Fruit fly (Drosophila melanogaster): Measurements from ENCODE around the gene rdhB.

rdhB gene

dm6 chr3R:22356464-22357410 lies 5.2 kb downstream of the rdhB start, which contains the start of gene Sar1:
Gene Sar1 (plus strand): TSS chr3R:22356685.
- TF ChIP-seq psq (optimal IDR thresholded peaks at IDR 0.05) = no peak
- TF ChIP-seq Dll (optimal IDR thresholded peaks at IDR 0.05) = no peak
- no peak for TF ChIP-seq usp (GFP tag; optimal IDR thresholded peaks at IDR 0.05)
- TF ChIP-seq pan (optimal IDR thresholded peaks at IDR 0.05) = no peak
- no peak for TF ChIP-seq CG8478 (optimal IDR thresholded peaks at IDR 0.05)
- TF ChIP-seq EcR (GFP tag; optimal IDR thresholded peaks at IDR 0.05) = no peak

dm6 chr3R:22357942-22358341 lies 6.4 kb downstream of the rdhB start:
- TF ChIP-seq psq (optimal IDR thresholded peaks at IDR 0.05) = no peak
- TF ChIP-seq Dll (optimal IDR thresholded peaks at IDR 0.05) = no peak
- TF ChIP-seq EcR (GFP tag; optimal IDR thresholded peaks at IDR 0.05) = no peak
- no peak for TF ChIP-seq usp (GFP tag; optimal IDR thresholded peaks at IDR 0.05)
- TF ChIP-seq pan (optimal IDR thresholded peaks at IDR 0.05) = no peak
- no peak for TF ChIP-seq CG8478 (optimal IDR thresholded peaks at IDR 0.05)

- TF ChIP-seq psq (optimal IDR thresholded peaks at IDR 0.05) = no peak
- TF ChIP-seq usp (GFP tag; optimal IDR thresholded peaks at IDR 0.05) = no peak
Observed at dm6 chr3R:22358810-22359209, 7.3 kb downstream of the rdhB start.

dm6 chr3R:22362218-22362907 lies 10.9 kb downstream of the rdhB start, which contains the start of the genes JMJD6, CG7071 and Muted:
Gene JMJD6 (minus strand): TSS chr3R:22362371.
Gene CG7071 (plus strand): TSS chr3R:22362620.
Gene Muted (plus strand): TSS chr3R:22362620.
- TF ChIP-seq EcR (GFP tag; optimal IDR thresholded peaks at IDR 0.05) (no peak), CG8478 (optimal IDR thresholded peaks at IDR 0.05) (no peak), pan (optimal IDR thresholded peaks at IDR 0.05) (no peak), psq (optimal IDR thresholded peaks at IDR 0.05) (no peak), Dll (optimal IDR thresholded peaks at IDR 0.05) (no peak), usp (GFP tag; optimal IDR thresholded peaks at IDR 0.05) (no peak)

- TF ChIP-seq EcR (GFP tag; optimal IDR thresholded peaks at IDR 0.05) (no peak), Dll (optimal IDR thresholded peaks at IDR 0.05) (no peak), psq (optimal IDR thresholded peaks at IDR 0.05) (no peak), CG8478 (optimal IDR thresholded peaks at IDR 0.05) (no peak), pan (optimal IDR thresholded peaks at IDR 0.05) (no peak), usp (GFP tag; optimal IDR thresholded peaks at IDR 0.05) (no peak)
Observed at dm6 chr3R:22365660-22366195, 14.2 kb downstream of the rdhB start, which contains the start of gene CG5382. Gene CG5382 (minus strand): TSS chr3R:22365983.

dm6 chr3R:22367126-22368076 lies 15.9 kb downstream of the rdhB start, which contains the start of the genes Polr3F and PyK:
Gene Polr3F (minus strand): TSS chr3R:22367373.
Gene PyK (plus strand): TSS chr3R:22367536.
- TF ChIP-seq pan (optimal IDR thresholded peaks at IDR 0.05) (no peak), Dll (optimal IDR thresholded peaks at IDR 0.05) (no peak), usp (GFP tag; optimal IDR thresholded peaks at IDR 0.05) (no peak), CG8478 (optimal IDR thresholded peaks at IDR 0.05) (no peak), EcR (GFP tag; optimal IDR thresholded peaks at IDR 0.05) (no peak), psq (optimal IDR thresholded peaks at IDR 0.05) (no peak)

- TF ChIP-seq pan (optimal IDR thresholded peaks at IDR 0.05) = no peak
- TF ChIP-seq EcR (GFP tag; optimal IDR thresholded peaks at IDR 0.05) = no peak
- no peak for TF ChIP-seq Dll (optimal IDR thresholded peaks at IDR 0.05)
- no peak for TF ChIP-seq CG8478 (optimal IDR thresholded peaks at IDR 0.05)
- TF ChIP-seq psq (optimal IDR thresholded peaks at IDR 0.05) = no peak
- no peak for TF ChIP-seq usp (GFP tag; optimal IDR thresholded peaks at IDR 0.05)
Observed at dm6 chr3R:22368077-22368776, 16.7 kb downstream of the rdhB start.

dm6 chr3R:22368777-22369214 lies 17.3 kb downstream of the rdhB start:
- TF ChIP-seq pan (optimal IDR thresholded peaks at IDR 0.05) (peak; percentile 72), usp (GFP tag; optimal IDR thresholded peaks at IDR 0.05) (no peak)

dm6 chr3R:22372535-22372934 lies 21.0 kb downstream of the rdhB start, which contains the start of gene CG7069:
Gene CG7069 (plus strand): TSS chr3R:22372835.
- TF ChIP-seq EcR (GFP tag; optimal IDR thresholded peaks at IDR 0.05) (no peak), usp (GFP tag; optimal IDR thresholded peaks at IDR 0.05) (no peak), pan (optimal IDR thresholded peaks at IDR 0.05) (no peak), CG8478 (optimal IDR thresholded peaks at IDR 0.05) (no peak), psq (optimal IDR thresholded peaks at IDR 0.05) (no peak), Dll (optimal IDR thresholded peaks at IDR 0.05) (no peak)

dm6 chr3R:22375674-22376073 lies 24.2 kb downstream of the rdhB start, which contains the start of gene CG18596:
Gene CG18596 (plus strand): TSS chr3R:22375923.
- TF ChIP-seq psq (optimal IDR thresholded peaks at IDR 0.05) (no peak), EcR (GFP tag; optimal IDR thresholded peaks at IDR 0.05) (no peak), Dll (optimal IDR thresholded peaks at IDR 0.05) (no peak), pan (optimal IDR thresholded peaks at IDR 0.05) (no peak), usp (GFP tag; optimal IDR thresholded peaks at IDR 0.05) (no peak), CG8478 (optimal IDR thresholded peaks at IDR 0.05) (no peak)

Data from whole organism.